Worm (Caenorhabditis elegans) whole organism, young adult: ENCODE measurements around the gene C14B9.10.

Source experiments
- F57A8.1 ChIP-seq: fragments of 200-800 bp; sonication (Bioruptor generic); optimal IDR thresholded peaks from 2 replicates; lab custom pipeline; 2018; ENCODE audit warnings: mild to moderate bottlenecking, missing genetic modification characterization, moderate library complexity, missing compliant biosample characterization
- nfyb-1 ChIP-seq: fragments of 200-800 bp; sonication (Bioruptor generic); IDR thresholded peaks from 2 replicates; pipeline ENCODE4 v1.3.6; 2022; ENCODE audit warnings: missing genetic modification reagents, missing genetic modification characterization, missing compliant biosample characterization
- pha-4 ChIP-seq: fragments of 150-350 bp; sonication (generic microtip); optimal IDR thresholded peaks from 2 replicates; lab custom pipeline; 2014; ENCODE audit warnings: missing biosample characterization, missing genetic modification reagents, missing genetic modification characterization
- xnd-1 ChIP-seq: sonication (generic microtip); optimal IDR thresholded peaks from 2 replicates; lab custom pipeline; 2016; ENCODE audit warnings: missing genotype, missing genetic modification reagents, missing genetic modification characterization, missing compliant biosample characterization
- zim-3 ChIP-seq: sonication (generic microtip); optimal IDR thresholded peaks from 2 replicates; lab custom pipeline; 2017; ENCODE audit warnings: mild to moderate bottlenecking, missing genetic modification characterization, moderate library complexity, missing compliant biosample characterization
- ztf-22 ChIP-seq: fragments of 200-800 bp; sonication (Bioruptor generic); optimal IDR thresholded peaks from 2 replicates; lab custom pipeline; 2018; ENCODE audit warnings: mild to moderate bottlenecking, missing genetic modification characterization, moderate library complexity, missing compliant biosample characterization

- no peak for TF ChIP-seq pha-4 (tag; lab: Kevin White, UChicago)
- no peak for TF ChIP-seq xnd-1 (tag; lab: Kevin White, UChicago)
- no peak for TF ChIP-seq nfyb-1 (GFP tag; lab: Robert Waterston, UW)
- no peak for TF ChIP-seq F57A8.1 (GFP tag; lab: Kevin White, UChicago)
- TF ChIP-seq zim-3 (tag; lab: Kevin White, UChicago): no peak
- no peak for TF ChIP-seq ztf-22 (GFP tag; lab: Kevin White, UChicago)
Measured at ce11 chrIII:8137777-8138176, 7.1 kb downstream of the C14B9.10 start, which contains the start of gene hsp-12.2.
